Worm (Caenorhabditis elegans): ENCODE measurements around the gene srh-69.

DNA sequence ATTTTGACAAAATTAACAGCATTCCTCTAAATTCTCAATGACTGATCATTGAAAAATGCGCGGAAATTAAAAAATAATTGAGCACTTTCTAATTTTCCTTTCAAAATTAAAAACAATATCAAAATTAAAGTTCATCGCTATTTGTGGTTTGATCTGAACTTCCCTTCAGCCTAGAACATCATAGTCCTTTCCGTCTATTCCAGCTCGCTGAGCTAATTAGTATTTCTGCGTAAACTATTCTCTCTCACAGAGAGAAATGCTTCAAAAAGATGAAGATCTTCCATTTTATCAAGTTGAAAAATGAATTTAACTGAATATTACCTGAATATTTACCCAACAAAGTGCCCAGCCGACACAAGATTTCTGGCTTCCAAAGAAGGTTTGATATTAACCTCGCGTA, 7.5 kb downstream of the srh-69 start, which contains the start of gene srh-68:
- TF ChIP-seq him-1 (tag; optimal IDR thresholded peaks at IDR 0.05) (no peak), W03F9.2 (tag; optimal IDR thresholded peaks at IDR 0.05) (no peak), dao-5 (tag; optimal IDR thresholded peaks at IDR 0.05) (no peak)

Data from whole organism, L4/young adult.